Worm (Caenorhabditis elegans): ENCODE measurements around the gene hmg-12.

The hmg-12 gene

DNA sequence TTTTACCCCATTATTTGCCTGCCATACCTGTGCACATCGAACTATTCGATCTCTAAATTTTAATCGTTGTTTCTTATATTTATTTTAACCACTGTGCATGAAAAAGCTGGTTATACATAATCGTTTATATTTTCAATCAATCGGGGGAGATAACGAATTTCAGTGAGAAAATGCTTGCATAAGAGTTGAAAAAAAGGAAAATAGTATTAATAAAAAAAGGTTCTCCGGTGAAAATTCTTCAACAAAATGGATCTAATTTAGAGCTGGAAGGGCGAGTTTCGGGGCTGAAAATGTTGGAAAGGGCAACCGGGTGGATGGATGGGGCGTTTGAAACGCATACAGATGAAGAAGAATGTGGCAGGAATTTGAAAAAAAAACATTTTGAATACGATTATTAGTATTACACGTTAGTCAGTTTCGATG lies 1.2 kb downstream of the hmg-12 start (continued):
- peak; percentile 25 for TF ChIP-seq mes-4 (tag; optimal IDR thresholded peaks at IDR 0.05)
- TF ChIP-seq nhr-179 (tag; optimal IDR thresholded peaks at IDR 0.05): no peak
- TF ChIP-seq T07F8.4 (tag; optimal IDR thresholded peaks at IDR 0.05): peak; percentile 43
- TF ChIP-seq ztf-18 (tag; optimal IDR thresholded peaks at IDR 0.05): peak; percentile 28
- no peak for TF ChIP-seq sea-2 (GFP tag; IDR thresholded peaks at IDR 0.05)
- peak; percentile 90 for TF ChIP-seq snpc-1.3 (tag; optimal IDR thresholded peaks at IDR 0.05; ENCODE audit: insufficient read depth)
- TF ChIP-seq Y79H2A.3 (GFP tag; conservative IDR thresholded peaks at IDR 0.05): peak; percentile 91; the same call in 1 of the 2 replicates
- TF ChIP-seq attf-5 (GFP tag; optimal IDR thresholded peaks at IDR 0.05): no peak
- TF ChIP-seq F23B12.7 (tag; optimal IDR thresholded peaks at IDR 0.05; ENCODE audit: insufficient read depth): no peak
- TF ChIP-seq attf-3 (GFP tag; conservative IDR thresholded peaks at IDR 0.05): no peak
- peak; percentile 94 for TF ChIP-seq madf-3 (GFP tag; IDR thresholded peaks at IDR 0.05)
- TF ChIP-seq C06A6.2 (GFP tag; conservative IDR thresholded peaks at IDR 0.05): no peak
- TF ChIP-seq gei-17 (GFP tag; optimal IDR thresholded peaks at IDR 0.05): no peak
- TF ChIP-seq ceh-100 (GFP tag; IDR thresholded peaks at IDR 0.05): peak; percentile 64
- peak; percentile 77 for TF ChIP-seq T26A5.8 (tag; optimal IDR thresholded peaks at IDR 0.05)
- TF ChIP-seq attf-6 (GFP tag; IDR thresholded peaks at IDR 0.05): peak; percentile 84
- TF ChIP-seq aptf-3 (GFP tag; IDR thresholded peaks at IDR 0.05): peak; percentile 74; the same call in 1 of the 2 replicates
- TF ChIP-seq tlf-1 (GFP tag; optimal IDR thresholded peaks at IDR 0.05): peak; percentile 82
- peak; percentile 87 for TF ChIP-seq snpc-3.4 (tag; optimal IDR thresholded peaks at IDR 0.05)
- no peak for TF ChIP-seq sptf-2 (GFP tag; optimal IDR thresholded peaks at IDR 0.05)
- no peak for TF ChIP-seq nhr-120 (GFP tag; IDR thresholded peaks at IDR 0.05)
- TF ChIP-seq F10E7.11 (tag; optimal IDR thresholded peaks at IDR 0.05): peak; percentile 78
- TF ChIP-seq egl-44 (GFP tag; IDR thresholded peaks at IDR 0.05): no peak
- TF ChIP-seq unc-130 (GFP tag; optimal IDR thresholded peaks at IDR 0.05): peak; percentile 95
- no peak for TF ChIP-seq let-607 (tag; optimal IDR thresholded peaks at IDR 0.05)
- TF ChIP-seq madf-10 (tag; optimal IDR thresholded peaks at IDR 0.05): no peak
- TF ChIP-seq chd-7 (tag; optimal IDR thresholded peaks at IDR 0.05): peak; percentile 45
- no peak for TF ChIP-seq nhr-27 (tag; optimal IDR thresholded peaks at IDR 0.05)
- TF ChIP-seq ceh-40 (GFP tag; IDR thresholded peaks at IDR 0.05): peak; percentile 72; the same call in 1 of the 2 replicates
- TF ChIP-seq F52B5.7 (tag; optimal IDR thresholded peaks at IDR 0.05): no peak
- no peak; the same call in 1 of the 2 replicates for TF ChIP-seq madf-8 (GFP tag; conservative IDR thresholded peaks at IDR 0.05)
- no peak for TF ChIP-seq hlh-12 (tag; optimal IDR thresholded peaks at IDR 0.05)
- TF ChIP-seq let-526 (GFP tag; IDR thresholded peaks at IDR 0.05): no peak
- TF ChIP-seq Y53G8AR.9 (GFP tag; conservative IDR thresholded peaks at IDR 0.05): peak; percentile 92
- TF ChIP-seq nfya-1 (tag; optimal IDR thresholded peaks at IDR 0.05; ENCODE audit: borderline replicate concordance, insufficient read depth): no peak
- TF ChIP-seq ztf-3 (GFP tag; optimal IDR thresholded peaks at IDR 0.05): no peak
- no peak for TF ChIP-seq somi-1 (GFP tag; optimal IDR thresholded peaks at IDR 0.05)
- TF ChIP-seq F37B4.10 (GFP tag; IDR thresholded peaks at IDR 0.05): no peak
- TF ChIP-seq akir-1 (GFP tag; optimal IDR thresholded peaks at IDR 0.05): no peak
- no peak for TF ChIP-seq K11D2.4 (GFP tag; IDR thresholded peaks at IDR 0.05)
- TF ChIP-seq ztf-26 (tag; optimal IDR thresholded peaks at IDR 0.05): no peak
- TF ChIP-seq C17E4.6 (GFP tag; IDR thresholded peaks at IDR 0.05): peak; percentile 73
- TF ChIP-seq unc-62 (GFP tag; optimal IDR thresholded peaks at IDR 0.05): no peak
- TF ChIP-seq F39B2.1 (GFP tag; IDR thresholded peaks at IDR 0.05): peak; percentile 93
- TF ChIP-seq sdz-38 (tag; optimal IDR thresholded peaks at IDR 0.05): no peak
- TF ChIP-seq B0336.3 (GFP tag; IDR thresholded peaks at IDR 0.05): peak; percentile 95
- no peak for TF ChIP-seq ztf-25 (GFP tag; IDR thresholded peaks at IDR 0.05)
- TF ChIP-seq lin-35 (GFP tag; optimal IDR thresholded peaks at IDR 0.05): peak in 2 of 3 experiments; percentile 22 to 49
- TF ChIP-seq mcd-1 (GFP tag; IDR thresholded peaks at IDR 0.05): peak; percentile 59

All from whole organism, young adult.